Fruit fly (Drosophila melanogaster): Measurements from ENCODE around the gene CG14722.

The CG14722 gene

dm6 chr3R:11778012-11778865 is 36.5 kb downstream of the CG14722 start (continued):
- TF ChIP-seq CG2889 (GFP tag; IDR thresholded peaks at IDR 0.05), result no peak
- TF ChIP-seq fu2 (GFP tag; optimal IDR thresholded peaks at IDR 0.05), result no peak
- peak; percentile 78; the same call in 1 of the 2 replicates for TF ChIP-seq crol (GFP tag; IDR thresholded peaks at IDR 0.05)
- TF ChIP-seq danr (GFP tag; IDR thresholded peaks at IDR 0.05), result peak; percentile 48
- no peak for TF ChIP-seq CG34224 (GFP tag; IDR thresholded peaks at IDR 0.05; ENCODE audit: partially characterized antibody)
- TF ChIP-seq Deaf1 (tag; optimal IDR thresholded peaks at IDR 0.05), result peak; percentile 87
- no peak for TF ChIP-seq pita (GFP tag; optimal IDR thresholded peaks at IDR 0.05)
- TF ChIP-seq CG12942 (GFP tag; optimal IDR thresholded peaks at IDR 0.05), result peak; percentile 37
- TF ChIP-seq Hmx (GFP tag; optimal IDR thresholded peaks at IDR 0.05), result no peak
- TF ChIP-seq run (tag; optimal IDR thresholded peaks at IDR 0.05), result no peak
- peak; percentile 28 for TF ChIP-seq bigmax (GFP tag; optimal IDR thresholded peaks at IDR 0.05)
- TF ChIP-seq Adf1 (GFP tag; IDR thresholded peaks at IDR 0.05), result peak; percentile 96
- TF ChIP-seq CG15011 (GFP tag; optimal IDR thresholded peaks at IDR 0.05), result peak; percentile 44
- TF ChIP-seq CG9437 (GFP tag; optimal IDR thresholded peaks at IDR 0.05), result peak; percentile 82
- no peak for TF ChIP-seq Fer2 (tag; optimal IDR thresholded peaks at IDR 0.05)
- TF ChIP-seq CG4282 (GFP tag; optimal IDR thresholded peaks at IDR 0.05), result peak; percentile 26
- TF ChIP-seq CG30020 (tag; optimal IDR thresholded peaks at IDR 0.05), result peak; percentile 49
- TF ChIP-seq CG10654 (GFP tag; optimal IDR thresholded peaks at IDR 0.05), result peak; percentile 43
- TF ChIP-seq dysf (GFP tag; IDR thresholded peaks at IDR 0.05), result peak; percentile 47; the same call in 2 of the 3 replicates
- no peak for TF ChIP-seq slp2 (GFP tag; optimal IDR thresholded peaks at IDR 0.05)
- peak; percentile 43; the same call in 1 of the 2 replicates for TF ChIP-seq CG11247 (GFP tag; IDR thresholded peaks at IDR 0.05)
- TF ChIP-seq Atf3 (GFP tag; optimal IDR thresholded peaks at IDR 0.05), result no peak
- TF ChIP-seq CG7745 (tag; optimal IDR thresholded peaks at IDR 0.05), result peak; percentile 48
- TF ChIP-seq crp (GFP tag; optimal IDR thresholded peaks at IDR 0.05), result peak in 1 of 2 experiments; percentile 13
- TF ChIP-seq CG32532 (GFP tag; IDR thresholded peaks at IDR 0.05), result peak; percentile 40; the same call in 1 of the 2 replicates
- peak; percentile 75 for TF ChIP-seq her (GFP tag; optimal IDR thresholded peaks at IDR 0.05)
- peak; percentile 49 for TF ChIP-seq da (GFP tag; optimal IDR thresholded peaks at IDR 0.05)
- no peak for TF ChIP-seq Elba2 (GFP tag; optimal IDR thresholded peaks at IDR 0.05)
- peak; percentile 41 for TF ChIP-seq CG13296 (GFP tag; optimal IDR thresholded peaks at IDR 0.05)
- peak; percentile 71 for TF ChIP-seq CG10209 (GFP tag; optimal IDR thresholded peaks at IDR 0.05)
- peak; percentile 90 for TF ChIP-seq Sox100B (GFP tag; optimal IDR thresholded peaks at IDR 0.05)
- TF ChIP-seq sqz (GFP tag; optimal IDR thresholded peaks at IDR 0.05), result peak; percentile 4
- peak; percentile 30 for TF ChIP-seq pho (GFP tag; optimal IDR thresholded peaks at IDR 0.05)
- TF ChIP-seq NC2β (GFP tag; optimal IDR thresholded peaks at IDR 0.05), result peak; percentile 59
- TF ChIP-seq Dek (tag; optimal IDR thresholded peaks at IDR 0.05), result peak; percentile 22
- TF ChIP-seq Dip2 (GFP tag; IDR thresholded peaks at IDR 0.05), result no peak
- peak; percentile 8 for TF ChIP-seq CG4854 (GFP tag; optimal IDR thresholded peaks at IDR 0.05)
- 0 out of 3 replicates have a peak, but pooled peaks have one; percentile 25 for TF ChIP-seq vnd (GFP tag; IDR thresholded peaks at IDR 0.05; ENCODE audit: partially characterized antibody)
- TF ChIP-seq CG4730 (GFP tag; IDR thresholded peaks at IDR 0.05), result 0 out of 2 replicates have a peak, but pooled peaks have one; percentile 20
- TF ChIP-seq CG8388 (GFP tag; optimal IDR thresholded peaks at IDR 0.05), result peak; percentile 44
- peak; percentile 51 for TF ChIP-seq HHEX (GFP tag; optimal IDR thresholded peaks at IDR 0.05)
- TF ChIP-seq CG6689 (GFP tag; IDR thresholded peaks at IDR 0.05), result peak; percentile 33; the same call in 1 of the 2 replicates
- TF ChIP-seq gsb-n (tag; optimal IDR thresholded peaks at IDR 0.05), result peak; percentile 36
- TF ChIP-seq CG10274 (GFP tag; optimal IDR thresholded peaks at IDR 0.05), result peak; percentile 11
- TF ChIP-seq lilli (GFP tag; optimal IDR thresholded peaks at IDR 0.05), result peak; percentile 39
- peak; percentile 82 for TF ChIP-seq ci (GFP tag; IDR thresholded peaks at IDR 0.05)
- TF ChIP-seq zf30C (GFP tag; optimal IDR thresholded peaks at IDR 0.05), result peak; percentile 52
- TF ChIP-seq BEAF-32 (GFP tag; optimal IDR thresholded peaks at IDR 0.05), result no peak
